Fruit fly (Drosophila melanogaster): Measurements from ENCODE around the gene dl.

Gene dl

DNA sequence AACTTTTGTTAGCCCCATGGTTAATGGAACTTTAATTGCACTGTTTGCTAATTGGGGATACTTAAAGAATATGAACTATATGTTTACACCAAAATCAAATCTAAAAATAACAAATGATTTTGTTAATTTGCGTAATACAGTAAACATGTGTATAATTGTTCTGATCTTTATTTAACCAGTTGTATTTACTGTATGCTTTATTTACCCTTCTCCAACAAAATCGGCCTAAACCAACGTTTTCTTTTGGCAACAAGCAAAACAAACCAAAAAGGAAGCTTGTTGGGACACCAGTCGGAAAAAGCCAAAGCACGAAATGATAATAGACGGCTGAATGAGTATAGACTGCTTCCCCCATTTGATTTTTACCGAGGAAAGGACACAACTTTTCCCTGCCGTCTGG, 20.5 kb upstream of the dl start (continued):
- TF ChIP-seq CG17568 (GFP tag; optimal IDR thresholded peaks at IDR 0.05) (peak; percentile 70), nau (GFP tag; optimal IDR thresholded peaks at IDR 0.05) (peak; percentile 26), sens-2 (GFP tag; IDR thresholded peaks at IDR 0.05) (no peak), CG12155 (GFP tag; optimal IDR thresholded peaks at IDR 0.05) (no peak), CG33557 (GFP tag; optimal IDR thresholded peaks at IDR 0.05) (no peak), btn (GFP tag; optimal IDR thresholded peaks at IDR 0.05) (no peak), nerfin-1 (tag; optimal IDR thresholded peaks at IDR 0.05) (no peak), CG12744 (GFP tag; optimal IDR thresholded peaks at IDR 0.05) (peak; percentile 78), pnt (GFP tag; optimal IDR thresholded peaks at IDR 0.05) (peak; percentile 6), CG4820 (GFP tag; optimal IDR thresholded peaks at IDR 0.05) (no peak), cas (GFP tag; IDR thresholded peaks at IDR 0.05) (no peak), sens (GFP tag) (no peak), CG11398 (GFP tag; optimal IDR thresholded peaks at IDR 0.05) (peak; percentile 47), org-1 (GFP tag; optimal IDR thresholded peaks at IDR 0.05) (peak; percentile 61), scrt (GFP tag; optimal IDR thresholded peaks at IDR 0.05) (peak; percentile 58), NK7.1 (GFP tag; optimal IDR thresholded peaks at IDR 0.05) (peak; percentile 61), Dp (GFP tag; optimal IDR thresholded peaks at IDR 0.05) (no peak), mam (GFP tag; optimal IDR thresholded peaks at IDR 0.05) (peak; percentile 49), fd3F (GFP tag; optimal IDR thresholded peaks at IDR 0.05) (peak; percentile 89), CG11085 (GFP tag; IDR thresholded peaks at IDR 0.05) (peak; percentile 26; the same call in 1 of the 2 replicates), slou (GFP tag; optimal IDR thresholded peaks at IDR 0.05) (peak; percentile 59), CG1233 (GFP tag; optimal IDR thresholded peaks at IDR 0.05) (peak; percentile 64), Adf1 (GFP tag; IDR thresholded peaks at IDR 0.05) (peak; percentile 66), CG7839 (tag; optimal IDR thresholded peaks at IDR 0.05) (peak; percentile 45), MTF-1 (GFP tag; optimal IDR thresholded peaks at IDR 0.05; ENCODE audit: borderline replicate concordance) (peak; percentile 28), CG2202 (tag; optimal IDR thresholded peaks at IDR 0.05) (no peak), CG2116 (GFP tag; optimal IDR thresholded peaks at IDR 0.05) (peak; percentile 13), unc-4 (GFP tag; IDR thresholded peaks at IDR 0.05; ENCODE audit: partially characterized antibody) (no peak), CG18476 (GFP tag; optimal IDR thresholded peaks at IDR 0.05) (peak; percentile 19), CG5180 (GFP tag; optimal IDR thresholded peaks at IDR 0.05) (no peak), kni (GFP tag; optimal IDR thresholded peaks at IDR 0.05) (no peak), pzg (GFP tag; optimal IDR thresholded peaks at IDR 0.05) (peak; percentile 2), CG18599 (GFP tag; optimal IDR thresholded peaks at IDR 0.05) (peak; percentile 92), CG7271 (tag; optimal IDR thresholded peaks at IDR 0.05) (no peak), CG8281 (tag; optimal IDR thresholded peaks at IDR 0.05) (no peak), Dad (GFP tag; optimal IDR thresholded peaks at IDR 0.05) (peak; percentile 2), Pdp1 (GFP tag; optimal IDR thresholded peaks at IDR 0.05) (peak in 1 of 2 experiments; percentile 1), tgo (GFP tag; IDR thresholded peaks at IDR 0.05) (no peak), CG12219 (GFP tag; optimal IDR thresholded peaks at IDR 0.05) (no peak), emc (GFP tag; optimal IDR thresholded peaks at IDR 0.05) (peak; percentile 13), HHEX (GFP tag; optimal IDR thresholded peaks at IDR 0.05) (peak; percentile 76), Rfx (GFP tag; IDR thresholded peaks at IDR 0.05) (peak; percentile 78), ash1 (GFP tag; optimal IDR thresholded peaks at IDR 0.05) (peak; percentile 52), CG11504 (tag; optimal IDR thresholded peaks at IDR 0.05) (no peak), CG15269 (tag; optimal IDR thresholded peaks at IDR 0.05) (peak; percentile 56), lilli (GFP tag; optimal IDR thresholded peaks at IDR 0.05) (peak; percentile 8), fu2 (GFP tag; optimal IDR thresholded peaks at IDR 0.05) (peak; percentile 34), CG14441 (GFP tag; IDR thresholded peaks at IDR 0.05) (no peak), CHES-1-like (GFP tag; optimal IDR thresholded peaks at IDR 0.05) (peak; percentile 55), klu (GFP tag; IDR thresholded peaks at IDR 0.05) (no peak), zf30C (GFP tag; optimal IDR thresholded peaks at IDR 0.05) (no peak)
